Worm (Caenorhabditis elegans) whole organism, young adult: ENCODE measurements around the gene K02D10.4.

Experiments used
- B0019.2 ChIP-seq: fragments of 200-800 bp; sonication (Bioruptor generic); conservative IDR thresholded peaks from 2 replicates; pipeline ENCODE4 v1.3.6; 2022; ENCODE audit warnings: missing genetic modification reagents, missing genetic modification characterization, missing compliant biosample characterization
- B0035.1 ChIP-seq: sonication (generic microtip); optimal IDR thresholded peaks from 2 replicates; lab custom pipeline; 2016; ENCODE audit warnings: missing genetic modification characterization, mild to moderate bottlenecking, missing compliant biosample characterization, missing genotype, missing genetic modification reagents
- B0336.3 ChIP-seq: fragments of 200-800 bp; sonication (Bioruptor generic); IDR thresholded peaks from 2 replicates; pipeline ENCODE4 v1.3.6; 2022; ENCODE audit warnings: missing genetic modification characterization, missing compliant biosample characterization
- F37B4.10 ChIP-seq: fragments of 200-800 bp; sonication (Bioruptor generic); IDR thresholded peaks from 2 replicates; pipeline ENCODE4 v1.3.6; 2022; ENCODE audit warnings: missing genetic modification characterization, missing compliant biosample characterization
- F39B2.1 ChIP-seq: fragments of 200-800 bp; sonication (Bioruptor generic); IDR thresholded peaks from 2 replicates; pipeline ENCODE4 v1.3.6; 2022; ENCODE audit warnings: missing genetic modification reagents, missing genetic modification characterization, missing compliant biosample characterization
- F49E8.2 ChIP-seq: sonication (generic microtip); optimal IDR thresholded peaks from 3 replicates; lab custom pipeline; 2017; ENCODE audit warnings: missing genetic modification characterization, mild to moderate bottlenecking, missing compliant biosample characterization, antibody characterized with exemption, moderate library complexity; ENCODE audit not compliant: insufficient read depth
- F52B5.7 ChIP-seq: sonication (generic microtip); optimal IDR thresholded peaks from 2 replicates; lab custom pipeline; 2016; ENCODE audit warnings: mild to moderate bottlenecking, missing genetic modification characterization, missing compliant biosample characterization
- F55B11.4 ChIP-seq: sonication (generic microtip); optimal IDR thresholded peaks from 2 replicates; lab custom pipeline; 2016; ENCODE audit warnings: missing compliant biosample characterization, missing genetic modification characterization, borderline replicate concordance; ENCODE audit not compliant: insufficient read depth
- K11D2.4 ChIP-seq: fragments of 200-800 bp; sonication (Bioruptor generic); IDR thresholded peaks from 2 replicates; pipeline ENCODE4 v1.3.6; 2022; ENCODE audit warnings: missing genetic modification reagents, missing genetic modification characterization, missing compliant biosample characterization
- K12H6.12 ChIP-seq: fragments of 200-800 bp; sonication (Bioruptor generic); optimal IDR thresholded peaks from 2 replicates; lab custom pipeline; 2018; ENCODE audit warnings: mild to moderate bottlenecking, missing genetic modification characterization, missing compliant biosample characterization
- Y67H2A.10 ChIP-seq: fragments of 200-800 bp; sonication (Bioruptor generic); conservative IDR thresholded peaks from 2 replicates; pipeline ENCODE4 v1.3.6; 2022; ENCODE audit warnings: missing genetic modification reagents, missing genetic modification characterization, missing compliant biosample characterization
- aptf-3 ChIP-seq: fragments of 200-800 bp; sonication (Bioruptor generic); IDR thresholded peaks from 2 replicates; pipeline ENCODE4 v1.3.6; 2022; ENCODE audit warnings: missing genetic modification characterization, missing compliant biosample characterization
- attf-3 ChIP-seq: fragments of 200-800 bp; sonication (Bioruptor generic); conservative IDR thresholded peaks from 2 replicates; pipeline ENCODE4 v1.3.6; 2022; ENCODE audit warnings: missing genetic modification reagents, missing genetic modification characterization, missing compliant biosample characterization
- attf-5 ChIP-seq: fragments of 200-800 bp; sonication (Bioruptor generic); optimal IDR thresholded peaks from 2 replicates; lab custom pipeline; 2018; ENCODE audit warnings: mild to moderate bottlenecking, missing genetic modification characterization, missing compliant biosample characterization
- bed-1 ChIP-seq: fragments of 200-800 bp; sonication (Bioruptor generic); IDR thresholded peaks from 2 replicates; pipeline ENCODE4 v1.3.6; 2022; ENCODE audit warnings: missing genetic modification reagents, missing genetic modification characterization, missing compliant biosample characterization
- bed-2 ChIP-seq: fragments of 200-800 bp; sonication (Bioruptor generic); IDR thresholded peaks from 2 replicates; pipeline ENCODE4 v1.3.6; 2022; ENCODE audit warnings: missing genetic modification reagents, missing genetic modification characterization, missing compliant biosample characterization
- chd-7 ChIP-seq: sonication (generic microtip); optimal IDR thresholded peaks from 2 replicates; lab custom pipeline; 2016; ENCODE audit warnings: mild to moderate bottlenecking, missing genetic modification characterization, moderate library complexity, missing compliant biosample characterization
- dpl-1 ChIP-seq: fragments of 150-350 bp; optimal IDR thresholded peaks from 2 replicates; lab custom pipeline; 2014; ENCODE audit warnings: missing biosample characterization, missing genetic modification reagents, missing genetic modification characterization
- egl-18 ChIP-seq: fragments of 200-800 bp; sonication (Bioruptor generic); IDR thresholded peaks from 2 replicates; pipeline ENCODE4 v1.3.6; 2022; ENCODE audit warnings: missing genetic modification reagents, missing genetic modification characterization, missing compliant biosample characterization
- egl-44 ChIP-seq: fragments of 200-800 bp; sonication (Bioruptor generic); IDR thresholded peaks from 2 replicates; pipeline ENCODE4 v1.3.6; 2022; ENCODE audit warnings: missing genetic modification reagents, missing genetic modification characterization, missing compliant biosample characterization
- egrh-3 ChIP-seq: fragments of 200-800 bp; sonication (Bioruptor generic); IDR thresholded peaks from 2 replicates; pipeline ENCODE4 v1.3.6; 2022; ENCODE audit warnings: missing genetic modification reagents, missing genetic modification characterization, missing compliant biosample characterization
- hmg-20 ChIP-seq: fragments of 200-800 bp; sonication (Bioruptor generic); IDR thresholded peaks from 2 replicates; pipeline ENCODE4 v1.3.6; 2022; ENCODE audit warnings: missing genetic modification reagents, missing genetic modification characterization, missing compliant biosample characterization
- hsf-1 ChIP-seq: fragments of 200-800 bp; sonication (Bioruptor generic); IDR thresholded peaks from 2 replicates; pipeline ENCODE4 v1.3.6; 2022; ENCODE audit warnings: missing genetic modification reagents, missing genetic modification characterization, missing compliant biosample characterization
- lin-26 ChIP-seq: fragments of 200-800 bp; sonication (Bioruptor generic); IDR thresholded peaks from 2 replicates; pipeline ENCODE4 v1.3.6; 2022; ENCODE audit warnings: missing genetic modification reagents, missing genetic modification characterization, missing compliant biosample characterization
- lin-40 ChIP-seq: sonication (generic microtip); optimal IDR thresholded peaks from 2 replicates; lab custom pipeline; 2016; ENCODE audit warnings: missing genetic modification characterization, mild to moderate bottlenecking, missing compliant biosample characterization, missing genotype, missing genetic modification reagents
- lin-54 ChIP-seq: fragments of 200-800 bp; sonication (Bioruptor generic); optimal IDR thresholded peaks from 2 replicates; lab custom pipeline; 2018; ENCODE audit warnings: mild to moderate bottlenecking, missing genetic modification characterization, missing compliant biosample characterization
- lir-1 ChIP-seq: fragments of 200-800 bp; sonication (Bioruptor generic); conservative IDR thresholded peaks from 2 replicates; pipeline ENCODE4 v1.3.6; 2022; ENCODE audit warnings: missing genetic modification reagents, missing genetic modification characterization, missing compliant biosample characterization
- lsy-27 ChIP-seq: sonication (generic microtip); optimal IDR thresholded peaks from 2 replicates; lab custom pipeline; 2017; ENCODE audit warnings: missing genetic modification characterization, mild to moderate bottlenecking, missing compliant biosample characterization, antibody characterized with exemption, missing genotype, borderline replicate concordance; ENCODE audit not compliant: insufficient read depth
- mcd-1 ChIP-seq: fragments of 200-800 bp; sonication (Bioruptor generic); IDR thresholded peaks from 2 replicates; pipeline ENCODE4 v1.3.6; 2022; ENCODE audit warnings: missing genetic modification reagents, missing genetic modification characterization, missing compliant biosample characterization
- nfya-1 ChIP-seq: sonication (generic microtip); optimal IDR thresholded peaks from 2 replicates; lab custom pipeline; 2017; ENCODE audit warnings: antibody characterized with exemption, missing compliant biosample characterization, missing genetic modification characterization, borderline replicate concordance; ENCODE audit not compliant: insufficient read depth
- nfya-2 ChIP-seq: fragments of 200-800 bp; sonication (Bioruptor generic); IDR thresholded peaks from 2 replicates; pipeline ENCODE4 v1.3.6; 2022; ENCODE audit warnings: missing genetic modification reagents, missing genetic modification characterization, missing compliant biosample characterization
- nfyb-1 ChIP-seq: fragments of 200-800 bp; sonication (Bioruptor generic); IDR thresholded peaks from 2 replicates; pipeline ENCODE4 v1.3.6; 2022; ENCODE audit warnings: missing genetic modification reagents, missing genetic modification characterization, missing compliant biosample characterization
- nhr-27 ChIP-seq: fragments of 200-800 bp; sonication (Bioruptor generic); optimal IDR thresholded peaks from 2 replicates; lab custom pipeline; 2018; ENCODE audit warnings: mild to moderate bottlenecking, missing genetic modification characterization, moderate library complexity, missing compliant biosample characterization
- pbrm-1 ChIP-seq: fragments of 200-800 bp; sonication (Bioruptor generic); IDR thresholded peaks from 2 replicates; pipeline ENCODE4 v1.3.6; 2022; ENCODE audit warnings: missing genetic modification reagents, missing genetic modification characterization, missing compliant biosample characterization
- rec-8 ChIP-seq, 2 experiments: sonication (generic microtip); optimal IDR thresholded peaks; 2 replicates each; lab custom pipeline; 2016; ENCODE audit warnings: mild to moderate bottlenecking in 2 of 2, missing genetic modification characterization in 2 of 2, missing genetic modification reagents in 2 of 2, missing genotype in 2 of 2, missing biosample characterization in 1 of 2, missing compliant biosample characterization in 1 of 2, moderate library complexity in 1 of 2
- repo-1 ChIP-seq: sonication (generic microtip); optimal IDR thresholded peaks from 2 replicates; lab custom pipeline; 2017; ENCODE audit warnings: mild to moderate bottlenecking, missing genetic modification characterization, missing compliant biosample characterization
- sea-2 ChIP-seq: fragments of 200-800 bp; sonication (Bioruptor generic); IDR thresholded peaks from 2 replicates; pipeline ENCODE4 v1.3.6; 2022; ENCODE audit warnings: missing genetic modification characterization, missing compliant biosample characterization
- snpc-1.1 ChIP-seq: sonication (generic microtip); optimal IDR thresholded peaks from 2 replicates; lab custom pipeline; 2017; ENCODE audit warnings: missing genetic modification characterization, mild to moderate bottlenecking, missing compliant biosample characterization, antibody characterized with exemption, moderate library complexity, missing genotype, missing genetic modification reagents; ENCODE audit not compliant: insufficient read depth
- snpc-1.3 ChIP-seq: sonication (generic microtip); optimal IDR thresholded peaks from 2 replicates; lab custom pipeline; 2017; ENCODE audit warnings: missing genetic modification characterization, mild to moderate bottlenecking, missing compliant biosample characterization, antibody characterized with exemption, moderate library complexity, missing genotype, missing genetic modification reagents; ENCODE audit not compliant: insufficient read depth
- sptf-2 ChIP-seq: fragments of 200-800 bp; sonication (Bioruptor generic); optimal IDR thresholded peaks from 2 replicates; lab custom pipeline; 2018; ENCODE audit warnings: mild to moderate bottlenecking, missing genetic modification characterization, missing compliant biosample characterization
- tlf-1 ChIP-seq: fragments of 200-800 bp; sonication (Bioruptor generic); optimal IDR thresholded peaks from 2 replicates; lab custom pipeline; 2018; ENCODE audit warnings: mild to moderate bottlenecking, missing genetic modification characterization, missing compliant biosample characterization
- xnd-1 ChIP-seq: sonication (generic microtip); optimal IDR thresholded peaks from 2 replicates; lab custom pipeline; 2016; ENCODE audit warnings: missing genotype, missing genetic modification reagents, missing genetic modification characterization, missing compliant biosample characterization
- ztf-22 ChIP-seq: fragments of 200-800 bp; sonication (Bioruptor generic); optimal IDR thresholded peaks from 2 replicates; lab custom pipeline; 2018; ENCODE audit warnings: mild to moderate bottlenecking, missing genetic modification characterization, moderate library complexity, missing compliant biosample characterization
- ztf-28 ChIP-seq: fragments of 200-800 bp; sonication (Bioruptor generic); IDR thresholded peaks from 2 replicates; pipeline ENCODE4 v1.3.6; 2022; ENCODE audit warnings: missing genetic modification reagents, missing genetic modification characterization, missing compliant biosample characterization
- ztf-3 ChIP-seq: fragments of 200-800 bp; sonication (Bioruptor generic); optimal IDR thresholded peaks from 2 replicates; lab custom pipeline; 2018; ENCODE audit warnings: mild to moderate bottlenecking, missing genetic modification characterization, missing compliant biosample characterization

Gene K02D10.4

ce11 chrIII:8741955-8742354 lies 37.9 kb downstream of the K02D10.4 start:
- TF ChIP-seq hsf-1, result no peak

ce11 chrIII:8741276-8741860 lies 38.4 kb downstream of the K02D10.4 start, which contains the start of gene pdhk-2:
TSS of gene pdhk-2 (minus strand) at chrIII:8741412.
- TF ChIP-seq hmg-20, result peak; percentile 75; the same call in 1 of the 2 replicates
- TF ChIP-seq K12H6.12 (tag; lab: Kevin White, UChicago), result peak; percentile 70
- TF ChIP-seq attf-5 (GFP tag; lab: Kevin White, UChicago), result peak; percentile 89
- no peak for TF ChIP-seq lin-26
- TF ChIP-seq B0336.3 (GFP tag; lab: Robert Waterston, UW), result peak; percentile 88
- peak; percentile 81 for TF ChIP-seq attf-3
- no peak for TF ChIP-seq F55B11.4 (tag; lab: Kevin White, UChicago)
- TF ChIP-seq nfyb-1 (GFP tag; lab: Robert Waterston, UW), result peak; percentile 82
- peak; percentile 69 for TF ChIP-seq chd-7 (tag; lab: Kevin White, UChicago)
- TF ChIP-seq F49E8.2 (tag; lab: Kevin White, UChicago), result peak; percentile 70
- 0 out of 2 replicates have a peak, but pooled peaks have one; percentile 21 for TF ChIP-seq bed-1 (GFP tag; lab: Robert Waterston, UW)
- no peak for TF ChIP-seq lsy-27
- TF ChIP-seq F37B4.10 (GFP tag; lab: Robert Waterston, UW), result no peak
- TF ChIP-seq aptf-3 (GFP tag; lab: Robert Waterston, UW), result no peak
- TF ChIP-seq ztf-22 (GFP tag; lab: Kevin White, UChicago), result no peak
- TF ChIP-seq sptf-2 (GFP tag; lab: Kevin White, UChicago), result no peak
- no peak for TF ChIP-seq egl-18 (GFP tag; lab: Robert Waterston, UW)
- TF ChIP-seq K11D2.4 (GFP tag; lab: Robert Waterston, UW), result no peak; the same call in none of the 2 replicates
- TF ChIP-seq pbrm-1 (GFP tag; lab: Robert Waterston, UW), result peak; percentile 89
- TF ChIP-seq mcd-1 (GFP tag; lab: Robert Waterston, UW), result peak; percentile 93
- TF ChIP-seq nhr-27 (tag; lab: Kevin White, UChicago), result no peak
- no peak for TF ChIP-seq sea-2
- TF ChIP-seq B0035.1 (tag; lab: Kevin White, UChicago), result peak; percentile 50
- no peak for TF ChIP-seq B0019.2 (GFP tag; lab: Robert Waterston, UW)
- TF ChIP-seq xnd-1 (tag; lab: Kevin White, UChicago), result peak; percentile 76
- peak; percentile 74 for TF ChIP-seq lir-1 (GFP tag; lab: Robert Waterston, UW)
- TF ChIP-seq egrh-3 (GFP tag; lab: Robert Waterston, UW), result no peak
- TF ChIP-seq lin-40 (tag; lab: Kevin White, UChicago), result peak; percentile 94
- no peak for TF ChIP-seq snpc-1.1 (tag; lab: Kevin White, UChicago)
- TF ChIP-seq ztf-3 (GFP tag; lab: Kevin White, UChicago), result no peak
- TF ChIP-seq rec-8 (tag; optimal IDR thresholded peaks at IDR 0.05; lab: Kevin White, UChicago), result no peak
- no peak for TF ChIP-seq Y67H2A.10 (GFP tag; lab: Robert Waterston, UW)
- TF ChIP-seq snpc-1.3 (tag; lab: Kevin White, UChicago), result peak; percentile 32
- TF ChIP-seq F39B2.1 (GFP tag; lab: Robert Waterston, UW), result no peak
- no peak for TF ChIP-seq F52B5.7 (tag; lab: Kevin White, UChicago)
- TF ChIP-seq egl-44 (GFP tag; lab: Robert Waterston, UW), result no peak
- no peak for TF ChIP-seq nfya-2 (GFP tag; lab: Robert Waterston, UW)
- TF ChIP-seq ztf-28, result no peak
- TF ChIP-seq tlf-1 (GFP tag; lab: Kevin White, UChicago), result peak; percentile 88
- peak; percentile 96 for TF ChIP-seq dpl-1 (GFP tag; lab: Kevin White, UChicago)
- TF ChIP-seq nfya-1 (tag; lab: Kevin White, UChicago), result no peak
- TF ChIP-seq repo-1 (tag; lab: Kevin White, UChicago), result peak; percentile 87
- TF ChIP-seq lin-54 (GFP tag; lab: Kevin White, UChicago), result peak; percentile 99
- TF ChIP-seq bed-2 (GFP tag; lab: Robert Waterston, UW), result no peak
